Worm (Caenorhabditis elegans): ENCODE data around the gene M163.7.

DNA sequence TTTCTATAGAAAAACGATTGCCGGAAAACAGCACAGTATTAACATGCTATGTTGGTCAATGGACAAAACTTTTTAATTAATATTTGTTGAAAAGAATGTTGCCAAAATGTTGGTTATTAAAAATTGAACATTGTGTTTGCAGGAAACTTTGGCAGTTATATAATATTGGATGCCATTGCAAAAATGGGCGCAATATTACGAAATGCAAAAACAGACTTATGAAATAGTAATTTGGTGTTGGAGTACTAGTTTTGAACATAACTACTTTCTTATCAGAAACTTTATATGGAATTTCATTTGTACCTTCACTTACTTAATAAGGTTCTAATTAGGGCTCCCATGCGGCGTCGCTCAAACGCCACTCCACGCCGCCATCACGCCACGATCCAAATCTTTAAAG, 45.7 kb downstream of the M163.7 start:
- TF ChIP-seq ama-1 (optimal IDR thresholded peaks at IDR 0.05) = no peak
- TF ChIP-seq pha-4 (GFP tag; IDR thresholded peaks at IDR 0.05) = no peak
- no peak for TF ChIP-seq pha-4 (tag; optimal IDR thresholded peaks at IDR 0.05)
- TF ChIP-seq mdl-1 (tag; optimal IDR thresholded peaks at IDR 0.05) = no peak
- TF ChIP-seq zag-1 (tag; optimal IDR thresholded peaks at IDR 0.05) = no peak
- no peak for TF ChIP-seq lin-39 (tag; optimal IDR thresholded peaks at IDR 0.05)
- TF ChIP-seq nhr-237 (tag; optimal IDR thresholded peaks at IDR 0.05) = no peak

Measured in whole organism, L4 larva.